Worm (Caenorhabditis elegans): Measurements from ENCODE around the gene K11D9.3.

- TF ChIP-seq C08G9.2 (tag; optimal IDR thresholded peaks at IDR 0.05) (no peak), dmd-4 (tag; optimal IDR thresholded peaks at IDR 0.05; ENCODE audit: borderline replicate concordance) (no peak), hlh-30 (tag; optimal IDR thresholded peaks at IDR 0.05; ENCODE audit: insufficient read depth) (no peak), rnt-1 (tag; optimal IDR thresholded peaks at IDR 0.05) (no peak), syd-9 (tag; optimal IDR thresholded peaks at IDR 0.05) (no peak), sox-2 (GFP tag; IDR thresholded peaks at IDR 0.05) (no peak), K09A11.1 (tag; optimal IDR thresholded peaks at IDR 0.05; ENCODE audit: insufficient read depth) (no peak), che-1 (tag; optimal IDR thresholded peaks at IDR 0.05) (no peak), ceh-9 (tag; optimal IDR thresholded peaks at IDR 0.05) (no peak), pha-2 (tag; optimal IDR thresholded peaks at IDR 0.05) (no peak), zip-5 (tag; optimal IDR thresholded peaks at IDR 0.05) (no peak), ets-4 (tag; optimal IDR thresholded peaks at IDR 0.05) (no peak)
Measured at ce11 chrIII:10813886-10814285, 11.9 kb upstream of the K11D9.3 start.
